Worm (Caenorhabditis elegans) whole organism, L3 larva: Measurements from ENCODE around the gene mecr-1.

Experiments
- egl-5 ChIP-seq: fragments of 150-350 bp; optimal IDR thresholded peaks from 2 replicates; lab custom pipeline; 2017; ENCODE audit warnings: missing biosample characterization, missing genetic modification reagents, missing genetic modification characterization, inconsistent platforms
- pqm-1 ChIP-seq: fragments of 150-350 bp; optimal IDR thresholded peaks from 2 replicates; lab custom pipeline; 2017; ENCODE audit warnings: missing biosample characterization, missing genetic modification characterization, inconsistent platforms
- unc-39 ChIP-seq: sonication (generic microtip); optimal IDR thresholded peaks from 4 replicates; lab custom pipeline; 2017; ENCODE audit warnings: missing biosample characterization, missing genetic modification characterization

- TF ChIP-seq egl-5 (no peak), unc-39 (tag; lab: Kevin White, UChicago) (no peak), pqm-1 (tag; lab: Kevin White, UChicago) (no peak)
Measured at ce11 chrII:13198845-13199244, 11.7 kb upstream of the mecr-1 start.
